Fruit fly (Drosophila melanogaster): ENCODE results near the gene CG31373.

CG31373 gene

DNA sequence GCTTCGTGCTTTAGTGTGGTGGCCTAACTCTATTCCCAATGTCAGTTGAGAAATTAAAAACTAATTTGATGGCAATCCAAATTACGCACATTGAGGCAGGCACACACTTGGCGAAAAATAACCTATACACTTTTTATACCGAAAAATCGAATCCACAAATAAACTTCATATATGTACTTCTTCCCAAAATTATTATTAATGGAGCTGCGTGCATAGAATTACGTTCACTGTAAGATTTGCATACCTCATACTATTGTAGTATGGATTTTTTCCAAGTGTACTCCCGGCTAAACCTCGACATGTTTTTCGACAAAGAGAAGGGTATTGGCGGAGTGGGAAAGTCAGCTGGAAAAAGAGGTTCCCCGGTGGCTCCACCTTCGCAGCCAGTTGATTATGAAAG, 24.9 kb downstream of the CG31373 start (continued):
- TF ChIP-seq Hand (GFP tag; optimal IDR thresholded peaks at IDR 0.05), result no peak
- TF ChIP-seq CG11247 (GFP tag; IDR thresholded peaks at IDR 0.05), result peak; percentile 40; the same call in 1 of the 2 replicates
- peak; percentile 10 for TF ChIP-seq CG3163 (GFP tag; optimal IDR thresholded peaks at IDR 0.05)
- peak; percentile 68 for TF ChIP-seq ttk (GFP tag; IDR thresholded peaks at IDR 0.05)
- peak; percentile 13 for TF ChIP-seq Jarid2 (GFP tag; optimal IDR thresholded peaks at IDR 0.05)
- no peak for TF ChIP-seq CG18476 (GFP tag; optimal IDR thresholded peaks at IDR 0.05)
- no peak for TF ChIP-seq CG7745 (tag; optimal IDR thresholded peaks at IDR 0.05)
- TF ChIP-seq Antp (GFP tag; optimal IDR thresholded peaks at IDR 0.05), result peak; percentile 58
- peak; percentile 36 for TF ChIP-seq Meics (GFP tag; optimal IDR thresholded peaks at IDR 0.05)
- peak; percentile 49 for TF ChIP-seq gsb-n (tag; optimal IDR thresholded peaks at IDR 0.05)
- TF ChIP-seq sob (GFP tag; IDR thresholded peaks at IDR 0.05), result peak; percentile 54; the same call in 1 of the 2 replicates
- TF ChIP-seq dpn (GFP tag; optimal IDR thresholded peaks at IDR 0.05), result peak; percentile 54 to 58
- TF ChIP-seq sqz (GFP tag; optimal IDR thresholded peaks at IDR 0.05), result no peak
- TF ChIP-seq CG16779 (GFP tag; IDR thresholded peaks at IDR 0.05), result no peak
- TF ChIP-seq Stat92E (GFP tag; optimal IDR thresholded peaks at IDR 0.05), result no peak
- no peak for TF ChIP-seq CG8478 (optimal IDR thresholded peaks at IDR 0.05)
- no peak for TF ChIP-seq CG34224 (GFP tag; IDR thresholded peaks at IDR 0.05; ENCODE audit: partially characterized antibody)
- TF ChIP-seq CG9797 (GFP tag; optimal IDR thresholded peaks at IDR 0.05), result no peak
- peak; percentile 41 for TF ChIP-seq mam (GFP tag; optimal IDR thresholded peaks at IDR 0.05)
- TF ChIP-seq CG3065 (GFP tag; optimal IDR thresholded peaks at IDR 0.05), result no peak
- no peak for TF ChIP-seq CG6175 (GFP tag; IDR thresholded peaks at IDR 0.05)
- TF ChIP-seq Max (GFP tag; optimal IDR thresholded peaks at IDR 0.05), result no peak
- TF ChIP-seq sima (GFP tag; optimal IDR thresholded peaks at IDR 0.05), result no peak
- 0 out of 2 replicates have a peak, but pooled peaks have one; percentile 16 for TF ChIP-seq ro (GFP tag; IDR thresholded peaks at IDR 0.05)
- peak; percentile 41 for TF ChIP-seq CG13296 (GFP tag; optimal IDR thresholded peaks at IDR 0.05)
- no peak for TF ChIP-seq cg (GFP tag; optimal IDR thresholded peaks at IDR 0.05)
- no peak for TF ChIP-seq tll (GFP tag; optimal IDR thresholded peaks at IDR 0.05)
- no peak for TF ChIP-seq Bgb (GFP tag; IDR thresholded peaks at IDR 0.05; ENCODE audit: partially characterized antibody)
- no peak for TF ChIP-seq toy (GFP tag; IDR thresholded peaks at IDR 0.05)
- TF ChIP-seq br (optimal IDR thresholded peaks at IDR 0.05), result no peak
- TF ChIP-seq CG15601 (tag; optimal IDR thresholded peaks at IDR 0.05), result no peak
- TF ChIP-seq hth (optimal IDR thresholded peaks at IDR 0.05), result no peak
- TF ChIP-seq bsh (GFP tag; optimal IDR thresholded peaks at IDR 0.05), result peak in 1 of 2 experiments; percentile 56
- peak; percentile 36 for TF ChIP-seq CG12942 (GFP tag; optimal IDR thresholded peaks at IDR 0.05)
- TF ChIP-seq stc (GFP tag; IDR thresholded peaks at IDR 0.05), result peak; percentile 86
- peak; percentile 6 for TF ChIP-seq Atf-2 (GFP tag; optimal IDR thresholded peaks at IDR 0.05)
- TF ChIP-seq gem (tag; optimal IDR thresholded peaks at IDR 0.05), result peak; percentile 77
- no peak for TF ChIP-seq amos (GFP tag; IDR thresholded peaks at IDR 0.05; ENCODE audit: partially characterized antibody)
- no peak for TF ChIP-seq z (GFP tag; IDR thresholded peaks at IDR 0.05)
- TF ChIP-seq esg (GFP tag; conservative IDR thresholded peaks at IDR 0.05), result peak; percentile 63
- TF ChIP-seq CG14050 (GFP tag; IDR thresholded peaks at IDR 0.05), result peak; percentile 58; the same call in 2 of the 3 replicates
- TF ChIP-seq CG2120 (GFP tag; optimal IDR thresholded peaks at IDR 0.05), result peak; percentile 44
- TF ChIP-seq C15 (GFP tag; IDR thresholded peaks at IDR 0.05), result no peak
- TF ChIP-seq zfh2 (GFP tag; optimal IDR thresholded peaks at IDR 0.05), result no peak
- no peak for TF ChIP-seq CG14860 (GFP tag; IDR thresholded peaks at IDR 0.05; ENCODE audit: partially characterized antibody)
- TF ChIP-seq Dref (GFP tag; IDR thresholded peaks at IDR 0.05), result no peak
- peak; percentile 73 for TF ChIP-seq CG15269 (tag; optimal IDR thresholded peaks at IDR 0.05)
- TF ChIP-seq sug (tag; optimal IDR thresholded peaks at IDR 0.05), result no peak
- no peak for TF ChIP-seq Scr (GFP tag; IDR thresholded peaks at IDR 0.05; ENCODE audit: partially characterized antibody)
- peak; percentile 16 for TF ChIP-seq pho (GFP tag; optimal IDR thresholded peaks at IDR 0.05)
- TF ChIP-seq CG31224 (GFP tag; IDR thresholded peaks at IDR 0.05), result no peak; the same call in 1 of the 2 replicates
- TF ChIP-seq CTCF (GFP tag; optimal IDR thresholded peaks at IDR 0.05), result peak; percentile 19

Data from whole organism, embryonic.